Worm (Caenorhabditis elegans): ENCODE data around the gene mrpl-11.
A peak's percentile ranks its signal among the peaks of the same experiment; 100 is the strongest.

The mrpl-11 gene

ce11 chrIII:8737391-8737790, 19.9 kb downstream of the mrpl-11 start:
- TF ChIP-seq nhr-23 (tag; optimal IDR thresholded peaks at IDR 0.05) (no peak), C34F6.9 (tag; optimal IDR thresholded peaks at IDR 0.05) (peak; percentile 12), snpc-4 (tag; optimal IDR thresholded peaks at IDR 0.05) (no peak)

DNA sequence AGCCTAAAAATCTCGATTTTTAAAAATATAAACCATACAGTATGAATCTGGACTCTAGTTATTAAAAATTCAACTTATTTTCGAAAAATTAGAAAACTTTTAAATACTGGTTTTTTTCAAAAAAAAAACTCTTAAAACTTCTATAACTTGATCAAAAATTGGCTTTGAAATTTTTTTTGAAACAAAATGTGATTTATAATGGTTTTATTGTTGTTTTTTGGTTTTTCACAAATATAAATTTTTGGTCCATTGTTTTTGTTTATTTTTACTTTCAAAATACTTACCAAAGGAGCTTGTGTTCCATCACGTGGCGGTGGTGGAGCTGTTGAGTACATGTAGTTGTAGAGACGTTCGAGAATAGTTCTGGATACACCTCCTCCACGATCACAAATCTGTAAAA, 20.8 kb downstream of the mrpl-11 start:
- TF ChIP-seq mab-5 (tag; optimal IDR thresholded peaks at IDR 0.05) (no peak), F13H6.1 (tag; optimal IDR thresholded peaks at IDR 0.05) (no peak), ztf-1 (GFP tag; conservative IDR thresholded peaks at IDR 0.05) (no peak), nhr-77 (tag; optimal IDR thresholded peaks at IDR 0.05) (no peak), gmeb-1 (tag; optimal IDR thresholded peaks at IDR 0.05) (no peak), peb-1 (tag; optimal IDR thresholded peaks at IDR 0.05) (no peak), lin-11 (tag; optimal IDR thresholded peaks at IDR 0.05) (no peak), fos-1 (tag; optimal IDR thresholded peaks at IDR 0.05) (no peak), sem-4 (tag; optimal IDR thresholded peaks at IDR 0.05) (no peak), dmd-4 (tag; optimal IDR thresholded peaks at IDR 0.05) (no peak)

ce11 chrIII:8739126-8739525, 21.7 kb downstream of the mrpl-11 start:
- TF ChIP-seq lin-39 (tag; optimal IDR thresholded peaks at IDR 0.05) = no peak
- TF ChIP-seq ztf-11 (tag; optimal IDR thresholded peaks at IDR 0.05) = no peak
- no peak for TF ChIP-seq elt-1 (tag; optimal IDR thresholded peaks at IDR 0.05)
- no peak for TF ChIP-seq snpc-4 (tag; optimal IDR thresholded peaks at IDR 0.05)
- no peak for TF ChIP-seq ZK546.5 (tag; optimal IDR thresholded peaks at IDR 0.05)
- peak; percentile 47 for TF ChIP-seq blmp-1 (tag; optimal IDR thresholded peaks at IDR 0.05; ENCODE audit: insufficient read depth)
- peak; percentile 73 for TF ChIP-seq gmeb-1 (tag; optimal IDR thresholded peaks at IDR 0.05)
- peak; percentile 46 to 78 for TF ChIP-seq mdl-1 (tag; optimal IDR thresholded peaks at IDR 0.05)
- TF ChIP-seq nhr-25 (tag; optimal IDR thresholded peaks at IDR 0.05) = peak; percentile 88
- no peak for TF ChIP-seq ceh-16 (tag; optimal IDR thresholded peaks at IDR 0.05)
- no peak for TF ChIP-seq ztf-4 (tag; optimal IDR thresholded peaks at IDR 0.05)
- TF ChIP-seq F13H6.1 (tag; optimal IDR thresholded peaks at IDR 0.05) = peak; percentile 54
- TF ChIP-seq sma-3 (GFP tag; optimal IDR thresholded peaks at IDR 0.05) = peak; percentile 79
- TF ChIP-seq elt-3 (tag; optimal IDR thresholded peaks at IDR 0.05) = no peak
- TF ChIP-seq nhr-237 (tag; optimal IDR thresholded peaks at IDR 0.05) = no peak
- no peak for TF ChIP-seq nhr-10 (tag; optimal IDR thresholded peaks at IDR 0.05)
- no peak for TF ChIP-seq ceh-82 (tag; optimal IDR thresholded peaks at IDR 0.05)
- peak; percentile 37 for TF ChIP-seq nhr-129 (tag; optimal IDR thresholded peaks at IDR 0.05)
- TF ChIP-seq fos-1 (tag; optimal IDR thresholded peaks at IDR 0.05) = peak; percentile 95
- no peak for TF ChIP-seq skn-1 (tag; optimal IDR thresholded peaks at IDR 0.05)
- TF ChIP-seq crh-2 (tag; optimal IDR thresholded peaks at IDR 0.05) = peak; percentile 84
- no peak for TF ChIP-seq R02D3.7 (tag; optimal IDR thresholded peaks at IDR 0.05)
- peak; percentile 23 for TF ChIP-seq sem-4 (tag; optimal IDR thresholded peaks at IDR 0.05)
- no peak for TF ChIP-seq peb-1 (tag; optimal IDR thresholded peaks at IDR 0.05)
- TF ChIP-seq Y55F3AM.14 (GFP tag; optimal IDR thresholded peaks at IDR 0.05) = no peak
- no peak for TF ChIP-seq unc-62 (GFP tag; optimal IDR thresholded peaks at IDR 0.05)
- TF ChIP-seq unc-55 (GFP tag; optimal IDR thresholded peaks at IDR 0.05) = no peak
- peak in 1 of 2 experiments; percentile 32 for TF ChIP-seq lsy-2 (tag; optimal IDR thresholded peaks at IDR 0.05)
- TF ChIP-seq lin-13 (GFP tag; optimal IDR thresholded peaks at IDR 0.05) = no peak
- TF ChIP-seq unc-39 (tag; optimal IDR thresholded peaks at IDR 0.05) = no peak
- peak; percentile 75 for TF ChIP-seq nhr-21 (tag; optimal IDR thresholded peaks at IDR 0.05)
- TF ChIP-seq mab-5 (tag; optimal IDR thresholded peaks at IDR 0.05) = no peak
- TF ChIP-seq ztf-1 (GFP tag; conservative IDR thresholded peaks at IDR 0.05) = no peak
- no peak for TF ChIP-seq nhr-12 (tag; optimal IDR thresholded peaks at IDR 0.05)
- peak; percentile 95 for TF ChIP-seq sma-9 (GFP tag; optimal IDR thresholded peaks at IDR 0.05)
- TF ChIP-seq sma-9 (tag; optimal IDR thresholded peaks at IDR 0.05) = no peak

ce11 chrIII:8739786-8740185, 22.3 kb downstream of the mrpl-11 start:
- TF ChIP-seq crh-2 (tag; optimal IDR thresholded peaks at IDR 0.05) (no peak), sma-9 (GFP tag; optimal IDR thresholded peaks at IDR 0.05) (no peak), sma-9 (tag; optimal IDR thresholded peaks at IDR 0.05) (no peak), Y55F3AM.14 (GFP tag; optimal IDR thresholded peaks at IDR 0.05) (no peak), C34F6.9 (tag; optimal IDR thresholded peaks at IDR 0.05) (peak; percentile 40), mdl-1 (tag; optimal IDR thresholded peaks at IDR 0.05) (no peak), aly-2 (tag; optimal IDR thresholded peaks at IDR 0.05) (no peak), lsy-2 (tag; optimal IDR thresholded peaks at IDR 0.05) (peak in 1 of 2 experiments; percentile 26), nhr-129 (tag; optimal IDR thresholded peaks at IDR 0.05) (peak; percentile 68), alr-1 (tag; optimal IDR thresholded peaks at IDR 0.05) (no peak), ztf-4 (tag; optimal IDR thresholded peaks at IDR 0.05) (peak; percentile 32)

All from whole organism, L2 larva.